Worm (Caenorhabditis elegans) whole organism, late embryonic: ENCODE data around the gene F20D6.11.

Experiments
- ama-1 ChIP-seq: fragments of 150-350 bp; optimal IDR thresholded peaks from 2 replicates; lab custom pipeline; 2014
- ets-4 ChIP-seq: sonication (generic microtip); optimal IDR thresholded peaks from 2 replicates; lab custom pipeline; 2016; ENCODE audit warnings: missing genetic modification characterization, missing compliant biosample characterization
- fkh-10 ChIP-seq: fragments of 150-350 bp; optimal IDR thresholded peaks from 2 replicates; lab custom pipeline; 2014; ENCODE audit warnings: missing biosample characterization, missing genetic modification reagents, missing genetic modification characterization
- fkh-6 ChIP-seq: sonication (generic microtip); optimal IDR thresholded peaks from 2 replicates; lab custom pipeline; 2016; ENCODE audit warnings: missing genetic modification characterization, missing compliant biosample characterization
- pag-3 ChIP-seq: sonication (generic microtip); optimal IDR thresholded peaks from 2 replicates; lab custom pipeline; 2016; ENCODE audit warnings: missing compliant biosample characterization, missing genetic modification characterization, borderline replicate concordance
- sdc-2 ChIP-seq: sonication (generic microtip); optimal IDR thresholded peaks from 2 replicates; lab custom pipeline; 2016; ENCODE audit warnings: missing genotype, missing genetic modification characterization, missing compliant biosample characterization
- sox-2 ChIP-seq: fragments of 200-800 bp; sonication (Bioruptor generic); IDR thresholded peaks from 2 replicates; pipeline ENCODE4 v1.3.6; 2022; ENCODE audit warnings: missing genetic modification reagents, missing genetic modification characterization, missing compliant biosample characterization
- tbx-2 ChIP-seq: sonication (generic microtip); optimal IDR thresholded peaks from 2 replicates; lab custom pipeline; 2016; ENCODE audit warnings: missing genetic modification characterization, missing compliant biosample characterization
- tbx-7 ChIP-seq: sonication (generic microtip); optimal IDR thresholded peaks from 2 replicates; lab custom pipeline; 2016; ENCODE audit warnings: missing genotype, missing genetic modification characterization, missing compliant biosample characterization
- unc-3 ChIP-seq, 2 experiments: fragments of 200-800 bp in 1 of 2; sonication (Bioruptor generic) in 1 of 2; sonication (generic microtip) in 1 of 2; conservative IDR thresholded peaks in 1 of 2; optimal IDR thresholded peaks in 1 of 2; 2 replicates each; pipeline versions ENCODE4 v1.3.6 to Lab custom; 2016 to 2022; ENCODE audit warnings: missing compliant biosample characterization in 2 of 2, missing genetic modification characterization in 2 of 2, missing genetic modification reagents in 1 of 2
- unc-86 ChIP-seq: sonication (generic microtip); optimal IDR thresholded peaks from 2 replicates; lab custom pipeline; 2016; ENCODE audit warnings: missing genetic modification characterization, missing compliant biosample characterization

- no peak for TF ChIP-seq tbx-7 (tag; lab: Kevin White, UChicago)
- no peak for TF ChIP-seq sdc-2 (tag; lab: Kevin White, UChicago)
- no peak for TF ChIP-seq ama-1 (lab: Kevin White, UChicago)
- no peak for TF ChIP-seq unc-86
- TF ChIP-seq tbx-2: no peak
- no peak for TF ChIP-seq fkh-10 (GFP tag; lab: Kevin White, UChicago)
- TF ChIP-seq pag-3 (tag; lab: Kevin White, UChicago): no peak
- TF ChIP-seq fkh-6 (tag; lab: Kevin White, UChicago): no peak
- no peak for TF ChIP-seq ets-4 (tag; lab: Kevin White, UChicago)
- no peak for TF ChIP-seq sox-2 (GFP tag; lab: Robert Waterston, UW)
- no peak for TF ChIP-seq unc-3 (GFP tag; conservative IDR thresholded peaks at IDR 0.05; lab: Robert Waterston, UW)
- TF ChIP-seq unc-3 (tag; optimal IDR thresholded peaks at IDR 0.05; lab: Kevin White, UChicago): no peak
Observed at ce11 chrV:8238290-8238689, 39.4 kb upstream of the F20D6.11 start, which contains the start of gene rol-3.
